Fruit fly (Drosophila melanogaster) whole organism, prepupa: ENCODE measurements around the gene CG32137.

Experiments used
- CG16779 ChIP-seq: fragments of 200-800 bp; sonication (Bioruptor generic); optimal IDR thresholded peaks from 3 replicates; lab custom pipeline; 2017; ENCODE audit warnings: missing biosample characterization, mild to moderate bottlenecking, missing genetic modification characterization
- CG32006 ChIP-seq: fragments of 200-800 bp; sonication (Bioruptor generic); optimal IDR thresholded peaks from 3 replicates; lab custom pipeline; 2017; ENCODE audit warnings: missing biosample characterization, mild to moderate bottlenecking, missing genetic modification characterization
- Gug ChIP-seq: fragments of 200-800 bp; sonication (Bioruptor generic); IDR thresholded peaks from 2 replicates; pipeline ENCODE4 v1.3.6; 2022; ENCODE audit warnings: missing biosample characterization, missing genetic modification characterization
- Hr4 ChIP-seq: fragments of 200-800 bp; sonication (Bioruptor generic); optimal IDR thresholded peaks from 3 replicates; lab custom pipeline; 2016; ENCODE audit warnings: missing biosample characterization, missing genetic modification characterization
- Met ChIP-seq: fragments of 200-800 bp; sonication (Bioruptor generic); optimal IDR thresholded peaks from 3 replicates; lab custom pipeline; 2016; ENCODE audit warnings: missing biosample characterization, missing genetic modification characterization
- OdsH ChIP-seq: fragments of 200-800 bp; sonication (Bioruptor generic); optimal IDR thresholded peaks from 3 replicates; lab custom pipeline; 2016; ENCODE audit warnings: missing biosample characterization, missing genetic modification characterization
- Smox ChIP-seq: fragments of 200-800 bp; sonication (Bioruptor generic); optimal IDR thresholded peaks from 3 replicates; lab custom pipeline; 2016; ENCODE audit warnings: missing biosample characterization, missing genetic modification characterization
- Sox102F ChIP-seq: fragments of 200-800 bp; sonication (Bioruptor generic); optimal IDR thresholded peaks from 2 replicates; lab custom pipeline; 2016; ENCODE audit warnings: missing biosample characterization, mild to moderate bottlenecking, missing genetic modification characterization
- dsx ChIP-seq: fragments of 200-800 bp; optimal IDR thresholded peaks from 3 replicates; lab custom pipeline; 2019; ENCODE audit warnings: missing biosample characterization, mild to moderate bottlenecking, missing genetic modification characterization, moderate library complexity; ENCODE audit not compliant: poor library complexity, severe bottlenecking
- lz ChIP-seq: fragments of 200-800 bp; sonication (Bioruptor generic); optimal IDR thresholded peaks from 3 replicates; lab custom pipeline; 2016; ENCODE audit warnings: missing biosample characterization, missing genetic modification characterization
- topi ChIP-seq: fragments of 200-800 bp; sonication (Bioruptor generic); optimal IDR thresholded peaks from 3 replicates; lab custom pipeline; 2016; ENCODE audit warnings: missing biosample characterization, missing genetic modification characterization
- vri ChIP-seq: fragments of 200-800 bp; sonication (Bioruptor generic); optimal IDR thresholded peaks from 3 replicates; lab custom pipeline; 2016; ENCODE audit warnings: missing biosample characterization, mild to moderate bottlenecking, missing genetic modification characterization

DNA sequence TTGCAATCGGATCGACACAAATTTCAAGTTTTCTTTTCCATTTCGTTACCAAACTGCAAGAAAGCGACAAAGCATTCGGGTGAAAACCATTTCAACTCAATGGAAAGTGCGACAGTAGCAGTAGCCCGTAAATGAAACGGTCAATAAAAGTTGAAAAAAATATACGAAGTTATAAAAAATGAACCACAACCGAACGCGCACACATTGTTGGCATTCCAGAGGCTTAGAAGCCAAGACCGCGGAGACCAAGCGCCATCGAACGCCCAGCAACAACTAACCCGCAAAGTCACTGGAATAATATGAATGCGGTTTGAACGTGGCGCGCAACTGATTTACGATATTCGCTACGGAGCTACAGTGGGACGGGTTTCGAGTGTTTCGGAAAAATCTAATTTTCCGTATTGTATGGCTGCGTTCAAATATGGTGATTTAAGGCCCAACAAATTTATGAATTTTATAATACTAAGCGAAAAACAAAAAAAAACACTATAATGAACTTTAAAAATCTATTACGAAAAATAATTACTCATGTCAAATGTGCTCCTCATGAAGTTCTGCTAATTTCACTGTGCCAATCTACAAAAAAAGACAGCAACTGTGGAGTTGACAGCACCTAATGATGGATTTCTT is 16.9 kb upstream of the CG32137 start:
- TF ChIP-seq Met (GFP tag; lab: Kevin White, UChicago) (no peak), Sox102F (peak; percentile 1), topi (peak; percentile 50), Hr4 (peak; percentile 78), CG32006 (GFP tag; lab: Kevin White, UChicago) (peak; percentile 80), dsx (GFP tag; lab: Kevin White, UChicago) (no peak), CG16779 (tag; lab: Kevin White, UChicago) (no peak), OdsH (GFP tag; lab: Kevin White, UChicago) (peak; percentile 43), vri (GFP tag; lab: Kevin White, UChicago) (peak; percentile 20), Smox (GFP tag; lab: Kevin White, UChicago) (peak; percentile 15), lz (GFP tag; lab: Kevin White, UChicago) (peak; percentile 39), Gug (GFP tag; lab: Robert Waterston, UW) (no peak)
